Worm (Caenorhabditis elegans): Measurements from ENCODE around the gene C33A11.2.

The C33A11.2 gene

DNA sequence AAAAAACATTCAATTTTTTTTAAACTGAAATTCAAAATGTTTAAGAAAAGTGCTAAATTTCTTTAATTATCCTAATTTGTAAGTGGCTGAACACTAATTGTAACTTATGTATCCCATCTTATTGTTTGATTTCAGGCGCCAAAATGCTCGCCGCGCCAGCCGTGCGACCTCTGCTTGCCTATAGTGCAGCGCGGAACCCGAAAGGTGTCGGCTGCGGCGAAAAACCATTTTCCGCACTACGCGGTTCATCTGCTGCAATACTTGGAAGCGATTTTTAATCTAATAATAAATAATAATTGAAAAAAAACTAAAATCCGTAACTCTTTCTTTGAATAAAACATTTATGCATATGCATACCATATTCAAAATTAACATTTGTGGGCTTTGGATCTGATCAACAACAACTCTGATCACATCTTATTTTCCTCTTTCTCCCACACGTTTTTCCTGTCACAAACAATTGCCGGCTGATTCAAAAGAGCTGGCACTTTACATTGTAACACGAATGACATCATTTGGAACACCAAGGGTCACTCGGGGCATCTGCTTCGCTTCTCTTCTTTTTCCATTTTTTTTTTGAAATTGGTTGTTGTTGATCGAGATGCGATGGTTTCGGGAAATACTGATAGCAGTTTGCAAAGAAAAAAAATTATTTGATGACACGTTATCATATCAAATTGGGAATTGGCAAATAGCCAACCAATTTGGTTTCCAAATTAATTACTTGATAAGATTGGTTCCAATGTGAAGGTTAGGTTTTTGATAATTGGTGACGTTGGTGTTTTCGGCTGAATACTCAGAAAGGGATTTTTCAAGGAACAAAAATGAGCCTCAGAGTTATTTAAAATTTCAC lies 20.2 kb upstream of the C33A11.2 start:
- TF ChIP-seq unc-62 (GFP tag; optimal IDR thresholded peaks at IDR 0.05), result no peak

DNA sequence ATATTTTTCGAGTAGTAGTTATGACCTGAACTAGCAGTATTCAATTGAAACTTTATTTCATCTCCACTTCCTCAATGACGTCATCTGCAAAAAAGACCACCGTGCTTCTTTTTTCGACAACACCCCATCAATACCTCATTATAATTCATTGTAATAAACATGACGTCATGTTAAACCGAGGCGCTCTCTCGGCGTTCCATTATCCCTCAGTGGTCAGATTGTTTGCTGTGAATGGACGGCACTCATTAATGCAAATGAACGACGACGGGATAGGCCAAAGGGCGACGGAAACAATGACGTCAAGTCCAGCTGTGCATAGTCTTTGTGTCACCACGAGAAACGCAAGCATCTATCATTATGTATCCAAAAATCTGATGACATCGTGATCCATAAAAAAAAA lies 18.1 kb upstream of the C33A11.2 start:
- TF ChIP-seq unc-62 (GFP tag; optimal IDR thresholded peaks at IDR 0.05), result no peak

DNA sequence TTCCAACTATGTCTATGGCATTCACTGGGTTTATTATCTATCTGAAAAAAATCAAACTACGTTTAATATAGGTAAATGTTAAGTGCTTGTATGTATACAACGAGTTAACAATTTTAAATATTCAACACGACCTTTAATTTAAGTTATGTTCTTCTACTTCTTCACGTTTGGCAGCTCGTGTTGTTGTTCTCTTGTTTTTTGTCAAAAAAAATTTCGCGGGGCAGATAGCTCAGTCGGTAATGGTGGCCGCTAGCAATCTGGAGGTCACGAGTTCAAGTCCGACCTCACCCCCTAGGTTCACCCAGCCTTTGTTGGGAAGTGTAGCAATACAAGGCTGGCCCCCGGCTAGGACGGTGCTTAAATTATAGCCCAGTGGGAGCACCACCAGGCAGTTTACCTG lies 12.9 kb upstream of the C33A11.2 start:
- no peak for TF ChIP-seq unc-62 (GFP tag; optimal IDR thresholded peaks at IDR 0.05)

DNA sequence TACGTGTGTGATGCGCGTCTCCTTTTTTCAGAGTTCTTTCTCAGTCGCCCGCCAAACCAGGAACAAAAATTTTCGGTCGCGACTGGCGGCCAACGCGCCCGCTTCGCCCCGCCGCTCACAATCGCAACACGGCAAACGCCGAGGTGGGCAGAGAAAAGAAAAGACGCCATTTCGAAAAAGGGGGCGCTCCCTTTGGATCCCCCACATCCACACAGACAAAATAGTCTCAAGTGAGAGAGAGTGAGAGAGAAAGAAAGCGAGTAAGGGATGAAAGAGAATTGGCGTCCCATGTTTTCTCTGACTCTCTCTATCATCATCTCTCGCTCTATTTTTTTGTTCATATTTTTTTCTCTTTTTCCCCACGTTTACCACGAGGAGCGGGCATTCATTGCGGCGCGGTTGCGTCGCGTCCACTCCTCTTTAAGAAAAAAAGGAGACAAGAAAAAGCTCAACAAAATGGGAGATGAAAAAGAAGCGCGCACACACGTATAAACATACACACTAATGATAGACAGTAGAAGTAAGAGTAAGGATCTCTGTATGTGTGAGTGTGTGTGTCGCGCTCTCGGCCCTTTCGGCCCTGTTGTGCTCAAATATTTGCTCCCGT lies 11.8 kb upstream of the C33A11.2 start:
- TF ChIP-seq unc-62 (GFP tag; optimal IDR thresholded peaks at IDR 0.05), result no peak

DNA sequence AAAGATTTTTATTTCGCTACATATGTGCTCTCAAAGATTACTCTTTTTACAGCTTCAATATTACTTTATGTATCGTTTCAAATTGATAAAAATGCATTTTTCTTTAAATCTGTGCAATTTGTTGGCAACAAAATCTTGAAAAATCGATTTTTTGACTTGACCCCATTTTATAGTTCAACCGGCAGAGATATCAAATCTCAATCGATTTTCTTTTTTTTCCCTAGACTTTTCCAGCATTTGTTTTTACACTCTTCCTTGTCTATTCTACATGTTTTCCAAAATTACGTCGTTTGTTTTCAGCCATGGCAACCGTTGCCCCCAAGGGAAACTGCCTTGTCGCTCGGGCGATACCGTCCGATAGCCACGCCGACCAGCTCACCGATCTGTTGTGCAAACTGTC lies 10.9 kb upstream of the C33A11.2 start, which contains the start of gene nfki-1:
Gene nfki-1, plus strand, starts transcription at position 301 of the 400 bp plus-strand sequence.
- TF ChIP-seq unc-62 (GFP tag; optimal IDR thresholded peaks at IDR 0.05), result no peak

DNA sequence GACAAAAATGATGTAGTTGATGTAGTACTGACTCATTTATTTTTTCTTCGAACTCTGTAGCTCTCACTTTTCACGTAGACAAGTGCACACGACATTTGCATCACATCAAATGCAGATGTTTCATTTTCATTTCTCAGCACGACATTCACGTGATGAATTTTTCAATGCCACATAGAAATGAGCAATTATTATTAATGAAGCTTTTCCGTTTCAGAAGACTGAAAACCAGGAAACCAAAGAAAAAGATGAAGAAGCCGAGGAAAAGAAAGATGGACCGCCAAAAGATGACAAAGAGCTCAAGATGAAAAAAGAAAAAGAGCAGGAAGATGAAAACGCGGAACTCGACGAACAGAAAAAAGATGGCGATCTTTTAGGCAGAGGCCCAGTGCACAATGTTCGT lies 10.2 kb upstream of the C33A11.2 start:
- no peak for TF ChIP-seq unc-62 (GFP tag; optimal IDR thresholded peaks at IDR 0.05)

DNA sequence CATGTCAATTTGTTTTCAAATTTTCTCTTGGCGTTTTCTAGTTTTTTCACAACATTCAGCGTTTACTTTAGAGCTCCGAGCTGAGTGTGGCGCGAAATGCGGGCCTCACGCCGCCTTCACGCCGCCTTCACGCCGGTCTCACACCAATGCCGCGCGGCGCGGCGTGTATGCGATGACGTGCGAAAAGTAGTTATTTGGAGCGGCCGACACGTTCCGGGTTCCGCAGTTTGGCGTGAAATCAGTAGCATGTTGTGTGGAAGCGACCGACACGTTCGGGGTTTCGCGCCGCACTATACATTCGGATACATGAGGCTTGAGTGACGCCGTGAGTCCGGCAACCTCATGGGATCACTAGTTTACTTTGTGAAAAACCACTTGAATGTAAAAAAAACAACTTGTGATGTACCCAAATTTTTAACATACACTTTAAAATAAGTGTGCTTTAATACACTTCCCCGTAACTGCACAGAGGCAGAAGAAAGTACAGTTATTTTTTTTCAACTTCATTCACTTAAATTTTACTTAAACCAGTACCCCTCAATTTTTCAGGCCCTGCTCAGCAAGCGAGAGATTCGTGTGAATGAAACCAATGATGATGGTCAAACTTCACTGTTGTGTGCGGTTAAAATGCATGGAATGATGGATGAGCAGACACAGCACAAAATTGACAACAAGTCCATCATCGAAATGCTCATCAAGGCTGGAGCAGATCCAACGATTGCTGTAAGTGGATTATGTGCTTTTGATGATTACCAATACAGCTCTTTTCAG lies 3.5 kb upstream of the C33A11.2 start:
- TF ChIP-seq unc-62 (GFP tag; optimal IDR thresholded peaks at IDR 0.05), result no peak

DNA sequence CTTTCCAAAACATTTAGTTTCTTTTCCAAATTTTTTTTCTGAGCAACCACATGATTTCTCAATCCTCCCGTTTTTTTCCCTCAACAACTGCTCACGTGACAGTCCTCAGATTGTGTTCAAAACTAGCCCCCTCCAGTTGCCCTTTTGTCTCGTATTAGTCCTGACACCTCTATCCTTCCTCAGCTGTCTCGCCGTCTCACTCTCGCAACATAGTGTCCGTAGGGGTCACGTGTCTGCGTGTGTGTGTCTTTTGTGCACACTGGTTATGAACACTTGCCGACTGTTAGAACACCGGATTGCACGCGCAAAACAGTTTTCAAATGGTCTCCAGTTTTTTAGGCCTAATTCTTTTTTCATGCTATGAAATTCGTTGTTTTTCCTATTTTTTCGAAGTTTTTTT lies 557 bp upstream of the C33A11.2 start:
- TF ChIP-seq unc-62 (GFP tag; optimal IDR thresholded peaks at IDR 0.05), result no peak

DNA sequence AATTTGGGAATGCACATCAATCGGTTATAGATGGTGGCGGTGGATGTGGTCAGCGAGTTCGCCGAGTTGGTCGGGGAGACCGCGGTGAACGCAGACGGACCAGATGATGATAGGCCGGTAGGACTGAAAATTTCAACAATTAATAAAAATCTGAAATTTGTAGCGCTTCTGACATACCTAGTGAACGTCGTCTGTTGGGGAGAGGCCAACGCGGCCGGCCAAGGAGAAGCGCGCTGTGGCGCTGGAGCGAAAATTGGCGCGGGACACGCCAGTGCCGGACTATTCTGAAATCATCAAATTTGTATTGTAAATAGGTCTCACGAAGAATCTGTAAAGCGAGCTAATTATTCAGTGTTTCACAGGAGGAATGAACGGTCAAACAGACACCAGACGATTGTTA lies 7.0 kb downstream of the C33A11.2 start:
- TF ChIP-seq unc-62 (GFP tag; optimal IDR thresholded peaks at IDR 0.05), result no peak

DNA sequence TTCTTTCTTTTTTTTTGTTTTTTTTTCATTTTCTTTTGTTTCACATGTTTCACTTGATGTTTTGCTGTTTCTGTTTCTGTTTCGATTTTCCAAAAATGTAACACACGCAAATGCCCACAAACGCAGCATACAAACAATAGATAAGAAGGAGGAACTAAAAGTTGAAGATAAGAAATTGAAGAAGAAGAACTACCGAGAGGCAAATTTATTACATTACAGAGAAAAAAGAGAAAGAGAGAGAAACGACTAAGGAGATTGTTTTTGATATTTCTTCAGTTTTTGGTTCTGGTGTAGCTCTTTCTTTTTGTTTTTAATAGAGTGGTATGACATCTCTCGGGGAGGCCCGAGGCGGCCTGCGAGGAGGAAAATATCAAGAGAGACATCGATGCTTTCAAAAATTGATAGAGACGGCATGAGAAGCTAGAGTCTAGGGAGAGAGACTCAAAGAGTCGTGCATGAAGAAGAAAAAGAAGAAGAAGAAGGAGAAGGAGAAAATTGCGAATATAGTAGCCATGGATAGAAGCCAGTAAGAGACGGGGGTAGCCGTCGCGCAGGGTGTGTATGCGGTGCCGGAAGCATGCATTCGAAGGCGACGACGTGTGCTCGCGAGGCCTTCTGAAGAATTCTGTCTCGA lies 7.7 kb downstream of the C33A11.2 start:
- TF ChIP-seq unc-62 (GFP tag; optimal IDR thresholded peaks at IDR 0.05), result no peak

DNA sequence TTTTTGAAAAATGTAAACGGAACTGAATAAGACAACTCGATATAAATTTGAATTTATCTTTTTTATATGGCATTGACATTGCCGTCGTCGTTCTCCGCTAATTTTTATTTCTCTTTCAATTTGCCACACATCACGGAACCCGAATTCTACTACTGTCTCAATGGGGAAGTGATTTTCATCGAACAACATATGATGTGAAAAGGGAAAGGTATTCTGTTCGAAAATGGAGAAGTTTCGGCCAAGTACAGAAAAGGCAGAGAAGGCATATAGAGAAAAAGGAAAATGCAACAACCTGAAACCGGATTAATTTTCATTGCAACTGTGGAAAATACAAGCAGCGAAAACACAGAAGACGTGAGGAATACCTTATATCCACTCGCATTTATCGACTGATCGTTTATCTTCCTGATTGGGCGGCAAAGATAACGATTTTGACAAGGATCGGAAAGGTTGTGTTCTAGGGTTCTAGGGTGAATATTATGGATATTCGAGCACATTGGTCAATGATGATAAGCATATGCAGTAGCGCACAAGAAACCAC lies 8.9 kb downstream of the C33A11.2 start:
- no peak for TF ChIP-seq unc-62 (GFP tag; optimal IDR thresholded peaks at IDR 0.05)

DNA sequence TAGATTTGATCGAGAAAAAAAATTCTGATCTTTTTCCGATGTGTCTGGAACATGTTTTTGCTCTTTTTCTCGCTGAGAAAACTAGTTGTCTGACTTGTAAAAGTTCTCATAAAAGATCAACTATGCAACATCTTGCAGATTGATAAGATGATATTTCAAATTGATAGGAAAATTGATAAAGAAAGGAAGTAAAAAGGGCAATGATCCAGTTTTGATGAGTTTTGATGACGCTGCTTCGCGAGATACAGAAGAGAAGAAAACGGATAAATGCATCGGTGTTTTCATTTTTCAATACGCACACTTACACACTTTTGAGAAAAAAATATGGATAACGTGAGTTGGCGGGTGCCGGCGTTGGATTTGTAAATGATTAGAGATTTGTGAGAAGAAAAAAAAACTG lies 9.5 kb downstream of the C33A11.2 start:
- TF ChIP-seq unc-62 (GFP tag; optimal IDR thresholded peaks at IDR 0.05), result no peak

DNA sequence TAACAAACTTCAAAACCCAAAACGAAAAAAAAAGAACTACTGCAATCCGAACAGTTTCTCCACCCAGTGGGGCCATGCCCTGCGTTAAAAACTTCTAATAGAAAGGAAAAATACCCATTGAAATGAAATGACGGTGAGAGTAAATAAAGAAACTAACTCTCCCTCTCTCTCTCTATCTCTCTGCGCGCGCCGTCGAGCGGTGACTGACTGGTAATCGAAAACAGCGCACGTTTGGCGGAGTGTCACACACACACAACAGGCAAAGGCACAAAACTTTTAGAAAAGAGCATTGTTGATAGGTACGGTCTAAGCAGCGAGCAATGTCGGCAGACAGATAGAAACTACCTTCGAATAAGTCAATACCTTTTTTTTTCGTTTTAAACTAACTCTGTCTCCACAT lies 10.8 kb downstream of the C33A11.2 start:
- TF ChIP-seq unc-62 (GFP tag; optimal IDR thresholded peaks at IDR 0.05), result no peak

DNA sequence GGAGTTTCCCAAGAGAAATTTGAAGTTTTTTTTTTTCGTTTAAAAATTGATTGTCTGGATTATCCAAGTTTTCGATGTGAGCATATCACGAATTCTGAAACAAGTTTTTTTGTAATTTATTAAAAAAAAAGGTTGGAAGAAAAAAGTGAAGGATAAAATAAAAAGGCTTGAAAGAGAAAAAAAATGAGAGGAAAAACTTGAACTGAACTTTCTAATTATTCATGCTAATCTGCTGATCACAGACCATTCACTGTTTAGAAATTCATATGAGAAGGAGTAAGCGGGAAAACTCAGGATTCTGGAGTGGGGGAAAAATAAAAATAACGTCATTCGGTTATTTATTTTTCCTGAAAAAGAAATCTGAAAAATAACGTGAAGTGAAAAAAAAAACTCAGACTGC lies 11.9 kb downstream of the C33A11.2 start, which contains the start of gene svh-5:
Gene svh-5, minus strand, starts transcription at position 101 of the 400 bp plus-strand sequence.
- TF ChIP-seq unc-62 (GFP tag; optimal IDR thresholded peaks at IDR 0.05), result no peak

DNA sequence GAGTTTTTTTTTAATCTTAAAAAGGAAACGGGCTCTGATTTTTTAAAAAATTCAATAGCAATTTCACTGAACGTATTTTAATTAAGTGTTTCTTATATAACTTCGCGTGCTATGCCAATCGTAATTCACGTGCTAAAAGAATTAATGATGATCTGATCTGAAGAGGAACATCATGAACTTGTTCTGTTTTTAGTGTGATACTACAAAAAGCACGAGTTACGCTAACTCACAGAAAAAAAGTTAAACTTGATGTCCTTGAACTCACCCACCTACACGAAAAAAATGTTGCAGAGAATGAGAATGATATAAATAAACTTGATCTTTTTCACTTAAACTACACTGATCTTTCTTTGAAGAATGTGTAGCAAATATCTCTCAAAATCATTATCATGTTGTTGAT lies 14.1 kb downstream of the C33A11.2 start:
- no peak for TF ChIP-seq unc-62 (GFP tag; optimal IDR thresholded peaks at IDR 0.05)

DNA sequence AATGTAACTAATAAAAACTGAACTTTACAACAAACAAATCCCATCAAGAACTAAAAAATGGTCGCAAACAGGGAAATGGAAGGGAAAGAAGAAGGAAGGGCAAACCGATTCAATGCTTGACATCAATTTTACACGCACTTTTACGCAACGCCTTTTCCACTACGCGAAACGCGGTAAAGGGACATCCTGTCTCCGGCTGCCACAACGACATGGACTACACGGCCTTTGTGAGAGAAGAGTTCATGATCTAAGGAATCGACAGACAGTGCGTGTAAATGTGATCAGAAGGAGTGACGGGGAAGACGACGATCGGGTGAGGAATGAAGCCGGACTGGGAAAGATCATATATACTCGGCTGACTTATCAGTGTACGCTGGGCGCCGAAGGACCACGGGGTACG lies 14.6 kb downstream of the C33A11.2 start:
- no peak for TF ChIP-seq unc-62 (GFP tag; optimal IDR thresholded peaks at IDR 0.05)

All from whole organism, dauer.